Fruit fly (Drosophila melanogaster): Measurements from ENCODE around the gene stc.

Gene stc

DNA sequence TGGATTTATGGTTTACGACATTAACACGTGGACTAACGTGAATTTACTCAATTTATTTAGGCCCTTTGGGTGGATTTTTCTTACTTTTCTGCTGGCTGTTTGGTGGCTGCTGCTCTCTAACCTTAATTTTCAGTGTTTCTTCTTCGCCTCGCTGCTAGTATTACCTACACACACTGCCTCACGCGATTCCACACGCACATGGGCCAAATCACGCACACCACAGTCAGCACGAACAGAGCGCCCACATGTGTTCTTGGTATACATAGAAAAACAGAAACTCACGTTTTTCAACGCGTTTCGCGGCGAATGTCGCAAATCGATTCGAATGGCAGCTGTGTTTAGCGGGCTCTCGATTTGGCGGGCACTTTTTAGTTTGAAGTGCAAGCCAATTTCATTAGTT, 45.4 kb upstream of the stc start (continued):
- TF ChIP-seq salm (tag; optimal IDR thresholded peaks at IDR 0.05), result no peak
- no peak for TF ChIP-seq CG16779 (GFP tag; IDR thresholded peaks at IDR 0.05)
- TF ChIP-seq prd (optimal IDR thresholded peaks at IDR 0.05), result no peak
- TF ChIP-seq prd (GFP tag; IDR thresholded peaks at IDR 0.05), result no peak
- TF ChIP-seq CG11560 (tag; IDR thresholded peaks at IDR 0.05), result no peak
- peak in 1 of 2 experiments; percentile 1 for TF ChIP-seq Eip74EF (GFP tag; optimal IDR thresholded peaks at IDR 0.05)
- TF ChIP-seq CG15269 (tag; optimal IDR thresholded peaks at IDR 0.05), result no peak
- TF ChIP-seq al (GFP tag; IDR thresholded peaks at IDR 0.05), result no peak
- TF ChIP-seq CG1529 (GFP tag; optimal IDR thresholded peaks at IDR 0.05), result no peak
- TF ChIP-seq Oli (tag; optimal IDR thresholded peaks at IDR 0.05), result no peak
- TF ChIP-seq MTF-1 (GFP tag; optimal IDR thresholded peaks at IDR 0.05; ENCODE audit: borderline replicate concordance), result peak; percentile 39
- TF ChIP-seq tll (GFP tag; optimal IDR thresholded peaks at IDR 0.05), result no peak
- TF ChIP-seq Trl (optimal IDR thresholded peaks at IDR 0.05), result no peak
- TF ChIP-seq Trl (GFP tag; optimal IDR thresholded peaks at IDR 0.05), result peak; percentile 9
- no peak for TF ChIP-seq CG17802 (tag; optimal IDR thresholded peaks at IDR 0.05)
- TF ChIP-seq CG6683 (GFP tag; optimal IDR thresholded peaks at IDR 0.05), result peak; percentile 19
- no peak for TF ChIP-seq luna (GFP tag; optimal IDR thresholded peaks at IDR 0.05)
- TF ChIP-seq chinmo (GFP tag; IDR thresholded peaks at IDR 0.05; ENCODE audit: partially characterized antibody), result peak; percentile 65; the same call in 2 of the 4 replicates
- TF ChIP-seq wek (GFP tag; optimal IDR thresholded peaks at IDR 0.05), result no peak
- no peak; the same call in 2 of the 3 replicates for TF ChIP-seq B-H1 (GFP tag; IDR thresholded peaks at IDR 0.05)
- TF ChIP-seq fru (optimal IDR thresholded peaks at IDR 0.05), result no peak
- peak; percentile 20 for TF ChIP-seq CG15696 (tag; optimal IDR thresholded peaks at IDR 0.05)
- peak; percentile 8 for TF ChIP-seq dmrt99B (tag; optimal IDR thresholded peaks at IDR 0.05)
- no peak for TF ChIP-seq sima (GFP tag; optimal IDR thresholded peaks at IDR 0.05)
- no peak for TF ChIP-seq Hr39 (optimal IDR thresholded peaks at IDR 0.05)
- TF ChIP-seq CG1792 (GFP tag; optimal IDR thresholded peaks at IDR 0.05), result peak; percentile 25
- TF ChIP-seq CG4820 (GFP tag; optimal IDR thresholded peaks at IDR 0.05), result peak; percentile 25
- TF ChIP-seq emc (GFP tag; optimal IDR thresholded peaks at IDR 0.05), result no peak
- no peak for TF ChIP-seq CG12942 (GFP tag; optimal IDR thresholded peaks at IDR 0.05)
- peak; percentile 58 for TF ChIP-seq CG18599 (GFP tag; optimal IDR thresholded peaks at IDR 0.05)
- TF ChIP-seq CG12104 (GFP tag; optimal IDR thresholded peaks at IDR 0.05), result no peak
- TF ChIP-seq lab (GFP tag; optimal IDR thresholded peaks at IDR 0.05), result peak; percentile 76
- peak; percentile 29 for TF ChIP-seq CG6254 (GFP tag; optimal IDR thresholded peaks at IDR 0.05)
- TF ChIP-seq H15 (GFP tag; IDR thresholded peaks at IDR 0.05), result no peak
- no peak for TF ChIP-seq nom (GFP tag; optimal IDR thresholded peaks at IDR 0.05)
- TF ChIP-seq gcm (GFP tag; optimal IDR thresholded peaks at IDR 0.05), result peak; percentile 93
- peak; percentile 34 for TF ChIP-seq CG8290 (GFP tag; optimal IDR thresholded peaks at IDR 0.05)
- peak in 1 of 2 experiments; percentile 86 for TF ChIP-seq CG8290 (tag; optimal IDR thresholded peaks at IDR 0.05)
- no peak for TF ChIP-seq CG7357 (GFP tag; IDR thresholded peaks at IDR 0.05)
- TF ChIP-seq cato (GFP tag; optimal IDR thresholded peaks at IDR 0.05; ENCODE audit: borderline replicate concordance), result no peak
- TF ChIP-seq CG11504 (tag; optimal IDR thresholded peaks at IDR 0.05), result peak; percentile 51
- TF ChIP-seq cg (GFP tag; optimal IDR thresholded peaks at IDR 0.05), result peak; percentile 98
- peak; percentile 93 for TF ChIP-seq CG7987 (GFP tag; optimal IDR thresholded peaks at IDR 0.05)
- no peak for TF ChIP-seq CG2678 (tag; optimal IDR thresholded peaks at IDR 0.05)
- TF ChIP-seq CG13894 (tag; optimal IDR thresholded peaks at IDR 0.05), result peak; percentile 80
- peak; percentile 52 for TF ChIP-seq CG10147 (GFP tag; optimal IDR thresholded peaks at IDR 0.05)
- peak; percentile 13 for TF ChIP-seq Dip3 (GFP tag; optimal IDR thresholded peaks at IDR 0.05)
- TF ChIP-seq C15 (GFP tag; IDR thresholded peaks at IDR 0.05), result no peak
- peak; percentile 14 for TF ChIP-seq CG10431 (GFP tag; optimal IDR thresholded peaks at IDR 0.05)
- no peak for TF ChIP-seq CG8944 (GFP tag; optimal IDR thresholded peaks at IDR 0.05)
- TF ChIP-seq Gsc (GFP tag; IDR thresholded peaks at IDR 0.05), result no peak
- peak; percentile 79 for TF ChIP-seq onecut (GFP tag; IDR thresholded peaks at IDR 0.05)

Measured in whole organism, embryonic.